Worm (Caenorhabditis elegans) whole organism, L4/young adult: Measurements from ENCODE around the gene K09D9.14.

ENCODE experiments used
- W03F9.2 ChIP-seq: fragments of 150-350 bp; optimal IDR thresholded peaks from 2 replicates; lab custom pipeline; 2014; ENCODE audit warnings: missing biosample characterization, missing genetic modification characterization
- dao-5 ChIP-seq: sonication (generic microtip); optimal IDR thresholded peaks from 2 replicates; lab custom pipeline; 2016; ENCODE audit warnings: missing genotype, missing genetic modification characterization, moderate library complexity, missing compliant biosample characterization
- him-1 ChIP-seq: sonication (generic microtip); optimal IDR thresholded peaks from 2 replicates; lab custom pipeline; 2016; ENCODE audit warnings: missing genotype, missing genetic modification reagents, missing genetic modification characterization, missing compliant biosample characterization

The K09D9.14 gene

DNA sequence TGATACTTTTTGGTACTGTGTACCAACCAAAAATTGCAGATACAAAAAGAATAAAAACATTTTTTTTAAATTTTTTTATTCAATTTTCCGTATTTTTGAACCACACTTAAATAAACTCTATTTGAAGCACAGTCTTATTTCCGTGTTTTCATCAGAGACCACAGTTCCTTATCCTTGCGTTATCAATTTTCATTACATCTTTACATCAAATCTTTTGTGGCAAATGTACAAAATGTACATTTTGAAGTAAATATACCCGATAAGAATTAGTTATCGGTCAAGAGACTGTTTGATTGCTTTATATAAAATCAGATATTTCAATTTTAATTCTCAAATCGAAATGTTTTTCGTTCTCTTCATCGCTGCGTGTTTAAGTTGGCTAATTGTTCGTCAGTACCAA, 633 bp upstream of the K09D9.14 start, which contains the start of gene cyp-35A3:
Gene cyp-35A3, plus strand, starts transcription at position 301 of the 400 bp plus-strand sequence.
- TF ChIP-seq W03F9.2 (tag; lab: Kevin White, UChicago) (no peak), him-1 (tag; lab: Kevin White, UChicago) (no peak), dao-5 (tag; lab: Kevin White, UChicago) (no peak)

DNA sequence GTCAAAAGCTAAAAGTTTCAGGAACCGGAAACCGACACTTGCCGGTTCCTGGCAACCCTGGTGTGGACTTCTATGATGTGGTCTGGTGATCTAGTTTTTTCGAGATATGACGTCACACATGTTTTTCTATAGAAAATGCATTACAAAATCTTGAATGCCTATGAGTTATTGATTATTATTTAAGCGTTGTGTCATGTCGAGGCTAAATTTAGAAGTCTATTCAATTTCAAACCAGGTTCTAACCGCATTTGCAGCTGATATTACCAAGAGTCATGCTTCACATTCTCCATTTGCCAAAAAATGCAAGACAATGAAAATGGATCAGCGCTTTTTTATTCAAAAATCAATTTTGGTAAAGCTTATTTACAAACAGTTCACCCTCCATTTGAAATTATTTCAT, 2.5 kb downstream of the K09D9.14 start, which contains the start of gene K09D9.3:
Gene K09D9.3, plus strand, starts transcription at position 301 of the 400 bp plus-strand sequence.
- TF ChIP-seq him-1 (tag; lab: Kevin White, UChicago) (no peak), W03F9.2 (tag; lab: Kevin White, UChicago) (no peak), dao-5 (tag; lab: Kevin White, UChicago) (no peak)

DNA sequence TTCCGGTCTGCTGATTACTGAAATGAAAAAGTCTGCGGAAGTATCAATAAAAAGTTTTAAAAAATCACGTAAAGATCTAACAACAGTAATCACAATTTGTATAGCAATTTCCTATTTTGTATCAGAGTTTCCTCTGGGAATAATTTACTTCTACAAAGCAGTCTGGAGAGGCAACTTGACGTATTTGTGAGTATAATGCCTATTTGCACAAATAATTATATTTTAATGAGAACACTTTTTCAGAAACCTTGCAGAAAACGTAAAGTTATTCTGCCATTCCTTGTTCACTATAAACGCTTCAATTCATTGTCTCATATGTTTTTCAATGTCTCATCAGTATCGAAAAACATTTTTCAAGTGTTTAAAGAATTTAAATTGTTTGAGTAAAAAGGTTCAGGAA, 3.1 kb downstream of the K09D9.14 start:
- TF ChIP-seq W03F9.2 (tag; lab: Kevin White, UChicago) = no peak
- TF ChIP-seq dao-5 (tag; lab: Kevin White, UChicago) = no peak
- no peak for TF ChIP-seq him-1 (tag; lab: Kevin White, UChicago)

- TF ChIP-seq dao-5 (tag; lab: Kevin White, UChicago) (no peak), him-1 (tag; lab: Kevin White, UChicago) (no peak), W03F9.2 (tag; lab: Kevin White, UChicago) (no peak)
Measured at ce11 chrV:4016780-4017179, 4.9 kb downstream of the K09D9.14 start, which contains the start of gene srw-89. Gene srw-89 (plus strand): TSS chrV:4017080.

ce11 chrV:4010170-4010569, 11.5 kb downstream of the K09D9.14 start, which contains the start of gene srh-4:
Gene srh-4 (plus strand): TSS chrV:4010470.
- TF ChIP-seq dao-5 (tag; lab: Kevin White, UChicago) = no peak
- TF ChIP-seq W03F9.2 (tag; lab: Kevin White, UChicago) = no peak
- no peak for TF ChIP-seq him-1 (tag; lab: Kevin White, UChicago)

DNA sequence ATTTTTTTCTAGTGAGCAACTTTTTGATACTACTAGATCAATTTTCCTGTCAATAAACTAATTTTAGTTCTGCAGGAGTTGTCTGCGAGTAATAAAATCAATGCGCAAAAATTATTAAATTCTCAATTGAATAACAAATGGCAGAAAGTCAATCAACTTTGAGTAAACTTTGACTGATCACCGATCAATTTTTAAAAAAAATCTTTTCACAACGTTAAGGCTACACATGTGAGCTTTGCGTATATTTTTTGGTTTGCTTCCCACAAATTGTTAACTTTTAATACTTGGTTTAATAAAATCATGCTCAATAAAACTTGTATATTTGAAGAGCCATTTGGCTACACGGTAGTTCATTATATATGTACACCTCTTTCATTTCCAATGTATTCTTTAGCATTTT, 13.7 kb downstream of the K09D9.14 start, which contains the start of gene srh-7:
Gene srh-7, plus strand, starts transcription at position 301 of the 400 bp plus-strand sequence.
- TF ChIP-seq dao-5 (tag; lab: Kevin White, UChicago) (no peak), W03F9.2 (tag; lab: Kevin White, UChicago) (no peak)

- TF ChIP-seq dao-5 (tag; lab: Kevin White, UChicago) (no peak), him-1 (tag; lab: Kevin White, UChicago) (no peak), W03F9.2 (tag; lab: Kevin White, UChicago) (no peak)
Measured at ce11 chrV:4005219-4005618, 16.5 kb downstream of the K09D9.14 start, which contains the start of gene srh-8. Gene srh-8 (plus strand): TSS chrV:4005519.

DNA sequence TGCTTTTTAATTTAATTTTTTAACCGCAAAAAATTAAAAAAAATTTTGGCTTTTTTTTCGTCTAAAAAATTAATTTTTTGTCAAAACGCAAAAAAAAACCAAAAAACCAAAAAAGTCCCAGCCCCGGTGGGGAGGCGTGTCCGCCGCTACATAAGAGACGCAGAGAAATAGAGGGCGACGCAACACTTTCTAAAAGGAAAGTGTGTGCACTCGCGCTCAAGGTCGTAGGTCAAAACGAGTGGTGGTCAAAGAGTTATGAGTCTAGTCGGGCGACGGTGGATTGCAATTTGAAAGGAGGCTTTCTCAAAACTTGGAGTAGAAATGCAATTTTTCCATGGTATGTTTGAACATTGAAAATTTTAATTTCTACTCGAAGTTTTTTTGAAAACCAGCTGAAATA, 17.1 kb downstream of the K09D9.14 start:
- TF ChIP-seq dao-5 (tag; lab: Kevin White, UChicago) (no peak), W03F9.2 (tag; lab: Kevin White, UChicago) (no peak), him-1 (tag; lab: Kevin White, UChicago) (no peak)

DNA sequence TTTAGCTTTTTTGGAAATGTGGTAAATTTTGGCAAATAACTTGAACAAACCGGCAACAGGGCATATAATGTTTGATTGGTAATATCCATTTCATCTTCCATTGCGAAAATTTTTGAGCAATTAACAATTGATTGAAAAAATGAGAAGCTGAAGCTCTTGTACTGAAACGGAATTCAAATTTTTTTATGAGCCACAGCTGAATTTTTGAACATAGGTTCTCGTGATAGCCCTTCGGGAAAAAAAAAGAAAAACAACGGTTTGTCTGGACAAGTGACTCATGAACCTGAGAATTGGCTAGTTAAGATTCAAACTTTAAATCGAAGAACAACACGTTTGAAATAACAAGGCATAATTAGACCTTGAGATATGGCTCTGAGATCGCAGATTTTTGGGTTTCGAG, 25.8 kb downstream of the K09D9.14 start, which contains the start of gene srx-62:
Gene srx-62, minus strand, starts transcription at position 101 of the 400 bp plus-strand sequence.
- no peak for TF ChIP-seq dao-5 (tag; lab: Kevin White, UChicago)
- TF ChIP-seq W03F9.2 (tag; lab: Kevin White, UChicago) = no peak
- no peak for TF ChIP-seq him-1 (tag; lab: Kevin White, UChicago)

- TF ChIP-seq him-1 (tag; lab: Kevin White, UChicago) (no peak), W03F9.2 (tag; lab: Kevin White, UChicago) (no peak), dao-5 (tag; lab: Kevin White, UChicago) (no peak)
Measured at ce11 chrV:3994048-3994447, 27.6 kb downstream of the K09D9.14 start, which contains the start of gene K09D9.9. Gene K09D9.9 (minus strand): TSS chrV:3994148.

DNA sequence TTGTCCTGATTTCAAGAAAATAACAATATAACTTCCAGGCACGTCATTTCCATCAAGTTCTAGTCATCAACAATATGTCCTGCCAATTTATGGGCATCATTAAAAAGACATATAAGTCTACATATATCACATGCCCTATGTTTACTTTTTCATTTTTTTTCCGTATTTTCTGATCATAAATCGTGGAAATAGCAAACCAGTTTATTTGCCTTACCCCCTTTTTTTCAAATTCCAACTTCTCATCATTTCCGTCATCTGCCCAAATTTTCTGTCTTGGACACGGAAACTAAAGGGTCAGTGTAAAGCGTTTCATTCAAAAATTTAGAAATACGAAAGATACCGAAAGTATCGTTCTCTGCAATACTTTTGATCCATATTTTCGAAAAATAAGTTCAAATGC, 29.3 kb downstream of the K09D9.14 start:
- TF ChIP-seq him-1 (tag; lab: Kevin White, UChicago) (no peak), W03F9.2 (tag; lab: Kevin White, UChicago) (no peak), dao-5 (tag; lab: Kevin White, UChicago) (no peak)

- TF ChIP-seq dao-5 (tag; lab: Kevin White, UChicago) = no peak
- TF ChIP-seq him-1 (tag; lab: Kevin White, UChicago) = no peak
- TF ChIP-seq W03F9.2 (tag; lab: Kevin White, UChicago) = no peak
Measured at ce11 chrV:3989070-3989469, 32.6 kb downstream of the K09D9.14 start, which contains the start of gene nlp-27. Gene nlp-27 (plus strand): TSS chrV:3989378.

ce11 chrV:3987616-3988015, 34.1 kb downstream of the K09D9.14 start, which contains the start of gene nlp-28:
Gene nlp-28 (plus strand): TSS chrV:3987900.
- TF ChIP-seq dao-5 (tag; lab: Kevin White, UChicago) (no peak), W03F9.2 (tag; lab: Kevin White, UChicago) (no peak), him-1 (tag; lab: Kevin White, UChicago) (no peak)

DNA sequence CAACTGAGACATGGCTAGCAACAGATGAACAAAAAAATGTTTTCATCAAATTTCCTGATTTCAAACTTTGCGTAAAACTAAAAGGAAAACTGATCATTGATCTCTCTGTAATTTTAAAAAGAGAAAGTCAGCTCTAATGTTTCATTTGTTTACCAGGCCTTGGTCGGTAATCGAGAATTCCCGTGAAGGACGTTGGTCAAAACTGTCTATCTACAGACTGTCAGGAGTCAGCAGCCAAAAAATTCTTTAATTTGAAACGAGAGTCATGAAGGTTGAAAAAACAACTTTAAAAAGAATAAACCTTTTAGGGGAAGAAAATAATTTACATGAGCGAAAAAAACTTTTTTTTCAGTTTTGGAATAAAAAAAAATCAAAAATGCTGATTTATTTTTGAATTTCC, 36.6 kb downstream of the K09D9.14 start:
- TF ChIP-seq W03F9.2 (tag; lab: Kevin White, UChicago) (no peak), dao-5 (tag; lab: Kevin White, UChicago) (no peak), him-1 (tag; lab: Kevin White, UChicago) (no peak)
